Worm (Caenorhabditis elegans) whole organism, L2 larva: Measurements from ENCODE around the gene hpl-2.

Experiments
- C34F6.9 ChIP-seq: fragments of 150-350 bp; optimal IDR thresholded peaks from 2 replicates; lab custom pipeline; 2014; ENCODE audit warnings: missing biosample characterization, missing genetic modification characterization
- F13H6.1 ChIP-seq: sonication (generic microtip); optimal IDR thresholded peaks from 2 replicates; lab custom pipeline; 2016; ENCODE audit warnings: missing genetic modification characterization, missing compliant biosample characterization
- R02D3.7 ChIP-seq: fragments of 150-350 bp; optimal IDR thresholded peaks from 2 replicates; lab custom pipeline; 2014; ENCODE audit warnings: missing biosample characterization, missing genetic modification characterization
- Y55F3AM.14 ChIP-seq: fragments of 200-800 bp; sonication (Bioruptor generic); optimal IDR thresholded peaks from 2 replicates; lab custom pipeline; 2018; ENCODE audit warnings: mild to moderate bottlenecking, missing genetic modification characterization, missing compliant biosample characterization
- ZK546.5 ChIP-seq: sonication (generic microtip); optimal IDR thresholded peaks from 2 replicates; lab custom pipeline; 2017; ENCODE audit warnings: missing biosample characterization, missing genetic modification characterization
- alr-1 ChIP-seq: fragments of 150-350 bp; optimal IDR thresholded peaks from 2 replicates; lab custom pipeline; 2014; ENCODE audit warnings: missing biosample characterization, missing genetic modification characterization
- aly-2 ChIP-seq: fragments of 150-350 bp; optimal IDR thresholded peaks from 2 replicates; lab custom pipeline; 2014; ENCODE audit warnings: missing biosample characterization, missing genetic modification characterization
- ama-1 ChIP-seq: fragments of 150-350 bp; optimal IDR thresholded peaks from 2 replicates; lab custom pipeline; 2018; ENCODE audit warnings: inconsistent platforms
- blmp-1 ChIP-seq: sonication (generic microtip); optimal IDR thresholded peaks from 2 replicates; lab custom pipeline; 2017; ENCODE audit warnings: missing genetic modification characterization, mild to moderate bottlenecking, missing compliant biosample characterization, antibody characterized with exemption, moderate library complexity; ENCODE audit not compliant: insufficient read depth
- ceh-16 ChIP-seq: fragments of 150-350 bp; optimal IDR thresholded peaks from 2 replicates; lab custom pipeline; 2014; ENCODE audit warnings: missing biosample characterization, missing genetic modification characterization
- ceh-82 ChIP-seq: fragments of 150-350 bp; optimal IDR thresholded peaks from 2 replicates; lab custom pipeline; 2014; ENCODE audit warnings: missing biosample characterization, missing genetic modification characterization
- crh-2 ChIP-seq: sonication (generic microtip); optimal IDR thresholded peaks from 2 replicates; lab custom pipeline; 2017; ENCODE audit warnings: missing biosample characterization, missing genetic modification characterization
- dmd-4 ChIP-seq: sonication (generic microtip); optimal IDR thresholded peaks from 2 replicates; lab custom pipeline; 2017; ENCODE audit warnings: missing biosample characterization, missing genetic modification characterization
- egl-27 ChIP-seq: sonication (generic microtip); optimal IDR thresholded peaks from 3 replicates; lab custom pipeline; 2017; ENCODE audit warnings: missing biosample characterization, missing genetic modification reagents, missing genetic modification characterization
- elt-1 ChIP-seq: fragments of 150-350 bp; optimal IDR thresholded peaks from 2 replicates; lab custom pipeline; 2014; ENCODE audit warnings: missing biosample characterization, missing genetic modification characterization
- elt-3 ChIP-seq: sonication (generic microtip); optimal IDR thresholded peaks from 2 replicates; lab custom pipeline; 2017; ENCODE audit warnings: missing biosample characterization, missing genetic modification characterization
- fos-1 ChIP-seq: fragments of 150-350 bp; optimal IDR thresholded peaks from 2 replicates; lab custom pipeline; 2014; ENCODE audit warnings: missing biosample characterization, missing genetic modification characterization
- gmeb-1 ChIP-seq: fragments of 150-350 bp; optimal IDR thresholded peaks from 2 replicates; lab custom pipeline; 2014; ENCODE audit warnings: missing biosample characterization, missing genetic modification characterization
- lin-11 ChIP-seq: fragments of 150-350 bp; sonication (generic microtip); optimal IDR thresholded peaks from 2 replicates; lab custom pipeline; 2014; ENCODE audit warnings: missing biosample characterization, missing genetic modification characterization, inconsistent platforms, mixed read lengths
- lin-13 ChIP-seq: fragments of 150-350 bp; optimal IDR thresholded peaks from 2 replicates; lab custom pipeline; 2014; ENCODE audit warnings: missing biosample characterization, missing genetic modification reagents, missing genetic modification characterization
- lin-39 ChIP-seq: fragments of 150-350 bp; optimal IDR thresholded peaks from 2 replicates; lab custom pipeline; 2014; ENCODE audit warnings: missing biosample characterization, missing genetic modification reagents, missing genetic modification characterization
- lsy-2 ChIP-seq, 2 experiments: fragments of 150-350 bp in 1 of 2; sonication (generic microtip) in 1 of 2; optimal IDR thresholded peaks; 2 replicates each; lab custom pipeline; 2014 to 2017; ENCODE audit warnings: missing biosample characterization in 2 of 2, missing genetic modification characterization in 2 of 2
- mab-5 ChIP-seq: fragments of 150-350 bp; optimal IDR thresholded peaks from 2 replicates; lab custom pipeline; 2014; ENCODE audit warnings: missing biosample characterization, missing genetic modification characterization
- mbf-1 ChIP-seq: sonication (generic microtip); optimal IDR thresholded peaks from 2 replicates; lab custom pipeline; 2017; ENCODE audit warnings: missing biosample characterization, missing genetic modification characterization
- mdl-1 ChIP-seq, 2 experiments: fragments of 150-350 bp in 1 of 2; sonication (generic microtip) in 1 of 2; optimal IDR thresholded peaks; 2 replicates each; lab custom pipeline; 2017; ENCODE audit warnings: missing biosample characterization in 2 of 2, missing genetic modification characterization in 2 of 2
- nhr-10 ChIP-seq: sonication (generic microtip); optimal IDR thresholded peaks from 2 replicates; lab custom pipeline; 2017; ENCODE audit warnings: missing biosample characterization, missing genetic modification characterization
- nhr-11 ChIP-seq: fragments of 150-350 bp; optimal IDR thresholded peaks from 2 replicates; lab custom pipeline; 2014; ENCODE audit warnings: missing biosample characterization, missing genetic modification characterization
- nhr-12 ChIP-seq: fragments of 150-350 bp; optimal IDR thresholded peaks from 2 replicates; lab custom pipeline; 2014; ENCODE audit warnings: missing biosample characterization, missing genetic modification characterization
- nhr-129 ChIP-seq: fragments of 150-350 bp; optimal IDR thresholded peaks from 2 replicates; lab custom pipeline; 2014; ENCODE audit warnings: missing biosample characterization, missing genetic modification characterization
- nhr-21 ChIP-seq: fragments of 150-350 bp; optimal IDR thresholded peaks from 2 replicates; lab custom pipeline; 2014; ENCODE audit warnings: missing biosample characterization, missing genetic modification characterization
- nhr-23 ChIP-seq: fragments of 150-350 bp; optimal IDR thresholded peaks from 2 replicates; lab custom pipeline; 2014; ENCODE audit warnings: missing biosample characterization, missing genetic modification reagents, missing genetic modification characterization
- nhr-237 ChIP-seq: fragments of 150-350 bp; optimal IDR thresholded peaks from 2 replicates; lab custom pipeline; 2014; ENCODE audit warnings: missing biosample characterization, missing genetic modification characterization
- nhr-25 ChIP-seq: fragments of 150-350 bp; sonication (generic microtip); optimal IDR thresholded peaks from 3 replicates; lab custom pipeline; 2014; ENCODE audit warnings: missing biosample characterization, missing genetic modification characterization
- nhr-6 ChIP-seq: fragments of 150-350 bp; optimal IDR thresholded peaks from 2 replicates; lab custom pipeline; 2014; ENCODE audit warnings: missing biosample characterization, missing genetic modification characterization
- nhr-77 ChIP-seq: fragments of 150-350 bp; optimal IDR thresholded peaks from 2 replicates; lab custom pipeline; 2014; ENCODE audit warnings: missing biosample characterization, missing genetic modification characterization
- peb-1 ChIP-seq: fragments of 150-350 bp; optimal IDR thresholded peaks from 2 replicates; lab custom pipeline; 2014; ENCODE audit warnings: missing biosample characterization, missing genetic modification characterization
- sem-4 ChIP-seq: fragments of 150-350 bp; optimal IDR thresholded peaks from 2 replicates; lab custom pipeline; 2014; ENCODE audit warnings: missing biosample characterization, missing genetic modification reagents, missing genetic modification characterization
- skn-1 ChIP-seq: sonication (generic microtip); optimal IDR thresholded peaks from 2 replicates; lab custom pipeline; 2017; ENCODE audit warnings: missing biosample characterization, missing genetic modification characterization
- sma-3 ChIP-seq: sonication (generic microtip); optimal IDR thresholded peaks from 2 replicates; lab custom pipeline; 2016; ENCODE audit warnings: missing genetic modification reagents, missing genetic modification characterization, missing compliant biosample characterization
- sma-9 ChIP-seq, 2 experiments: fragments of 150-350 bp in 1 of 2; sonication (generic microtip) in 1 of 2; optimal IDR thresholded peaks; 2 replicates each; lab custom pipeline; 2014 to 2016; ENCODE audit warnings: missing genetic modification characterization in 2 of 2, mild to moderate bottlenecking in 1 of 2, missing biosample characterization in 1 of 2, missing compliant biosample characterization in 1 of 2, missing genetic modification reagents in 1 of 2, moderate library complexity in 1 of 2
- snpc-4 ChIP-seq: fragments of 150-350 bp; optimal IDR thresholded peaks from 2 replicates; lab custom pipeline; 2014; ENCODE audit warnings: missing biosample characterization, missing genetic modification characterization
- unc-39 ChIP-seq: fragments of 150-350 bp; optimal IDR thresholded peaks from 2 replicates; lab custom pipeline; 2014; ENCODE audit warnings: missing biosample characterization, missing genetic modification characterization
- unc-55 ChIP-seq: fragments of 150-350 bp; sonication (generic microtip); optimal IDR thresholded peaks from 3 replicates; lab custom pipeline; 2014; ENCODE audit warnings: missing biosample characterization, missing genetic modification reagents, missing genetic modification characterization
- unc-62 ChIP-seq: fragments of 150-350 bp; optimal IDR thresholded peaks from 2 replicates; lab custom pipeline; 2014; ENCODE audit warnings: missing biosample characterization, missing genetic modification reagents, missing genetic modification characterization
- zag-1 ChIP-seq: fragments of 150-350 bp; optimal IDR thresholded peaks from 2 replicates; lab custom pipeline; 2014; ENCODE audit warnings: missing biosample characterization, missing genetic modification characterization
- ztf-1 ChIP-seq: fragments of 200-800 bp; sonication (Bioruptor generic); conservative IDR thresholded peaks from 2 replicates; pipeline ENCODE4 v1.3.6; 2022; ENCODE audit warnings: missing genetic modification characterization, missing compliant biosample characterization
- ztf-11 ChIP-seq: sonication (generic microtip); optimal IDR thresholded peaks from 2 replicates; lab custom pipeline; 2017; ENCODE audit warnings: missing biosample characterization, missing genetic modification characterization
- ztf-4 ChIP-seq: fragments of 150-350 bp; optimal IDR thresholded peaks from 2 replicates; lab custom pipeline; 2014; ENCODE audit warnings: missing biosample characterization, missing genetic modification characterization

Gene hpl-2

DNA sequence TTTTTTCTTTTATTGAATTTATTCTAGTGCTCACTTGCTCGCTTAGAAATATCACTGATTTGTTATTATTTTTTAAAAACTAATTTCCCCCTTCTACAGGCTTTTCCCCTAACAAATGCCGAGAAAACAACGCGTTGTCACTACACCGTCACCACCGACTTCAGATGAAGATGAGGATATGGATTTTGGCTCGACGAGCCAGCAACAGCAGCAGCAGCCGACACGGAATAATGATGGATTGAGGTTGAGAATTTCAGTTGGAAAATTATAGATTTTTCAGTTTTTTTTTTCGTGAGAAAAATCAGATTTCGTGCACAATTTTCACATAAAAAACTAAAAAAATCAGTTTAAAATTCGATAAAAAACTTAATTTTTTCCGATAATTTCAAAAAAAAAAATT lies 7.7 kb upstream of the hpl-2 start, which contains the start of gene dpy-28:
Gene dpy-28, plus strand, starts transcription at position 100 of the 400 bp plus-strand sequence.
- TF ChIP-seq elt-3 (tag; lab: Kevin White, UChicago) (no peak), ama-1 (peak; percentile 21), unc-39 (tag; lab: Kevin White, UChicago) (no peak), nhr-21 (tag; lab: Kevin White, UChicago) (peak; percentile 21)

DNA sequence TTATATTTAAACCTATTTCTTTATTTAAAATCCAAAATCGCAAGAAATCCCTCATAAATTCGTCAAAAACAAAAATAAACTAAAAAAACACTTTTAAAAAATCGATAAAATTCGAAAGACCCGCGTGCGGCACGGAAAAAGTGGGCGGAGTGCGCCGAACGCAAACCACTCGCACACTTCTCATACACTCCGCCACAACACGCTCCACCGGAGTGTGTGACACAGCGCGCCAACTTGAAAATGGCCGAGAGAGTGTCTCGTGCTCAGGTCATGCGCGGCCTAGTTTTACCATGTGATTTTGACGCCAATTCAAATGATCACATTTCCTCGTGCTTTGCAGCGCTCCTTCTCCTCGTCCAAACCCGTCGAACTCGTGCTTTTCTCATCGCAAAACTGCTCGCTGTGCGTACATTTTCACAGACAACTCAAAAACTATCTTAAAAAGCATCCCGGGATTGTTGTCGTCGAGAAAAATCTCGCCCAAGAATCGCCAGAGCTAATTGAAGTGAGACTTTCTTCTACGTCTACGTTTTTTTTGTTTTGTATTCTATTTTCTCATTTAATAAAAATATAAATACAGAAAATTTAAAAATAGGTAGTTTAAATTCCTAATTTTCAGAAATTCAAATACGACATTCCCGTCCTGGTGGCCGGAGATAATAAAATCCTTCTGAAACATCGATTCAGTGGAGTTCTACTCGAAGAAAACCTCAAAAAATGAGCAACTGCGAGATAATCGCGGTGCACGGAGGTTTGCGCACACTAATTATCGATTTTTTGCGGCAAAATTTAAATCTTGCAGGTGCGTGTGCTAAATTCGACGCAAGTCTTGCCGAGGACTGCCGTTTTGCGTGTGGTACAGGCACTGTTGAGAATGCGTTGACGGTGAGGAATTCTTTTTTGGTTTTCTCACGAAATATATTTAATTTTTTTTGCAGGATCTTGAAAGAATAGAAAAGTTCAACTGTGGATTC lies 4.0 kb upstream of the hpl-2 start, which contains the start of gene tasp-1:
Gene tasp-1, plus strand, starts transcription at position 258 of the 974 bp plus-strand sequence.
- TF ChIP-seq Y55F3AM.14 (peak; percentile 100), elt-3 (tag; lab: Kevin White, UChicago) (no peak), blmp-1 (tag; lab: Kevin White, UChicago) (peak; percentile 97), mdl-1 (tag; optimal IDR thresholded peaks at IDR 0.05; lab: Kevin White, UChicago) (peak; percentile 91 to 100), lin-11 (tag; lab: Kevin White, UChicago) (peak; percentile 100), ceh-82 (tag; lab: Kevin White, UChicago) (peak; percentile 100), nhr-10 (tag; lab: Kevin White, UChicago) (peak; percentile 94), nhr-77 (tag; lab: Kevin White, UChicago) (peak; percentile 87), lin-39 (tag; lab: Kevin White, UChicago) (peak; percentile 91), ama-1 (peak; percentile 72), peb-1 (tag; lab: Kevin White, UChicago) (no peak), ceh-16 (tag; lab: Kevin White, UChicago) (peak; percentile 96), nhr-25 (tag; lab: Kevin White, UChicago) (peak; percentile 100), nhr-21 (tag; lab: Kevin White, UChicago) (peak; percentile 100), unc-55 (peak; percentile 100), snpc-4 (tag; lab: Kevin White, UChicago) (peak; percentile 94), sma-3 (GFP tag; lab: Kevin White, UChicago) (peak; percentile 100), zag-1 (tag; lab: Kevin White, UChicago) (peak; percentile 100), ztf-4 (tag; lab: Kevin White, UChicago) (peak; percentile 100), nhr-237 (tag; lab: Kevin White, UChicago) (peak; percentile 94), dmd-4 (tag; lab: Kevin White, UChicago) (peak; percentile 65), nhr-11 (peak; percentile 90), lsy-2 (tag; optimal IDR thresholded peaks at IDR 0.05; lab: Kevin White, UChicago) (peak; percentile 98 to 99), ZK546.5 (peak; percentile 93), crh-2 (tag; lab: Kevin White, UChicago) (peak; percentile 100), lin-13 (GFP tag; lab: Kevin White, UChicago) (peak; percentile 100), nhr-12 (peak; percentile 76), unc-62 (peak; percentile 96), sma-9 (GFP tag; optimal IDR thresholded peaks at IDR 0.05; lab: Kevin White, UChicago) (peak; percentile 99), sma-9 (tag; optimal IDR thresholded peaks at IDR 0.05; lab: Kevin White, UChicago) (no peak), mbf-1 (tag; lab: Kevin White, UChicago) (peak; percentile 58), egl-27 (peak; percentile 97), fos-1 (tag; lab: Kevin White, UChicago) (peak; percentile 100), ztf-11 (tag; lab: Kevin White, UChicago) (peak; percentile 80), gmeb-1 (tag; lab: Kevin White, UChicago) (peak; percentile 100), skn-1 (tag; lab: Kevin White, UChicago) (peak; percentile 95), C34F6.9 (tag; lab: Kevin White, UChicago) (peak; percentile 100), nhr-23 (no peak), unc-39 (tag; lab: Kevin White, UChicago) (peak; percentile 100), F13H6.1 (tag; lab: Kevin White, UChicago) (peak; percentile 100), elt-1 (no peak), mab-5 (peak; percentile 99), aly-2 (tag; lab: Kevin White, UChicago) (no peak), nhr-6 (tag; lab: Kevin White, UChicago) (peak; percentile 99), sem-4 (tag; lab: Kevin White, UChicago) (peak; percentile 99), R02D3.7 (tag; lab: Kevin White, UChicago) (peak; percentile 75), nhr-129 (tag; lab: Kevin White, UChicago) (peak; percentile 100), ztf-1 (peak; percentile 99), alr-1 (tag; lab: Kevin White, UChicago) (no peak)
